Fruit fly (Drosophila melanogaster): ENCODE measurements around the gene VhaM9.7-a.

Gene VhaM9.7-a

DNA sequence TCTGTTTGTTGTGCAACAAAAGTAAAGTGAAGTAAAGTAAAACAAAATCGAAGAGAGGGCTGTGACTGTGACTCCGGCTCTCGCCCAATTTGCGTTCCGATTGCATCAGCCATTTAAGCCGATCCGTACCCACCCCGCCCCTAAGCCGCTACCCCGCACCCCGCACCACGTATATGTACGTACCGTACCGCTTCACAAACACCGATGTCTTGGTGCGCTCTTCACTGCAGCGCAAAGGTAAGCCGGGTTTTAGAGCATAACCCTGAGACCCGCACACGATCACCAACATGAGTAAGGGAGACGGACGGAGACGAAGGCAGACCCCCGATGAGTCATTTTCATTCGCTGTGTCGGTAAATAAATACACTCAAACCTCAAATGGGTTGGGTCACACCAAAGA, 30.3 kb upstream of the VhaM9.7-a start (continued):
- TF ChIP-seq Nf-YB (GFP tag; optimal IDR thresholded peaks at IDR 0.05): peak; percentile 62
- peak; percentile 34 for TF ChIP-seq Kr (GFP tag; optimal IDR thresholded peaks at IDR 0.05)
- TF ChIP-seq lov (optimal IDR thresholded peaks at IDR 0.05): no peak
- 0 out of 3 replicates have a peak, but pooled peaks have one; percentile 61 for TF ChIP-seq lov (GFP tag; IDR thresholded peaks at IDR 0.05)
- no peak for TF ChIP-seq CG8944 (GFP tag; optimal IDR thresholded peaks at IDR 0.05)
- TF ChIP-seq Oli (tag; optimal IDR thresholded peaks at IDR 0.05): no peak
- TF ChIP-seq CG18619 (GFP tag; optimal IDR thresholded peaks at IDR 0.05): no peak
- TF ChIP-seq yki (optimal IDR thresholded peaks at IDR 0.05): no peak
- no peak for TF ChIP-seq Sry-β (GFP tag; optimal IDR thresholded peaks at IDR 0.05)
- peak; percentile 28 for TF ChIP-seq CG6813 (GFP tag; optimal IDR thresholded peaks at IDR 0.05)
- peak; percentile 72; the same call in 1 of the 4 replicates for TF ChIP-seq chinmo (GFP tag; IDR thresholded peaks at IDR 0.05; ENCODE audit: partially characterized antibody)
- TF ChIP-seq trem (tag; optimal IDR thresholded peaks at IDR 0.05): no peak
- TF ChIP-seq CG1832 (GFP tag; optimal IDR thresholded peaks at IDR 0.05): peak; percentile 33
- no peak for TF ChIP-seq tio (GFP tag; optimal IDR thresholded peaks at IDR 0.05)
- TF ChIP-seq Deaf1 (tag; optimal IDR thresholded peaks at IDR 0.05): peak; percentile 43
- peak; percentile 3 for TF ChIP-seq Nf-YC (tag; optimal IDR thresholded peaks at IDR 0.05)
- TF ChIP-seq Scr (GFP tag; IDR thresholded peaks at IDR 0.05; ENCODE audit: partially characterized antibody): no peak
- no peak for TF ChIP-seq gce (GFP tag; IDR thresholded peaks at IDR 0.05)
- no peak for TF ChIP-seq pb (GFP tag; optimal IDR thresholded peaks at IDR 0.05)
- TF ChIP-seq Opbp (GFP tag; IDR thresholded peaks at IDR 0.05; ENCODE audit: partially characterized antibody): no peak
- TF ChIP-seq CG12155 (GFP tag; optimal IDR thresholded peaks at IDR 0.05): no peak
- TF ChIP-seq amos (GFP tag; IDR thresholded peaks at IDR 0.05; ENCODE audit: partially characterized antibody): no peak
- peak; percentile 17; the same call in 1 of the 2 replicates for TF ChIP-seq ttk (GFP tag; IDR thresholded peaks at IDR 0.05)
- no peak for TF ChIP-seq odd (GFP tag; optimal IDR thresholded peaks at IDR 0.05)
- no peak for TF ChIP-seq CG15601 (tag; optimal IDR thresholded peaks at IDR 0.05)
- TF ChIP-seq phol (tag; optimal IDR thresholded peaks at IDR 0.05): no peak
- no peak for TF ChIP-seq ac (GFP tag; optimal IDR thresholded peaks at IDR 0.05)
- no peak for TF ChIP-seq lmd (GFP tag; IDR thresholded peaks at IDR 0.05)
- TF ChIP-seq zf30C (GFP tag; optimal IDR thresholded peaks at IDR 0.05): peak; percentile 39
- TF ChIP-seq chm (GFP tag; IDR thresholded peaks at IDR 0.05): 0 out of 2 replicates have a peak, but pooled peaks have one; percentile 18
- no peak for TF ChIP-seq Poxn (GFP tag; IDR thresholded peaks at IDR 0.05)
- no peak for TF ChIP-seq CG2678 (tag; optimal IDR thresholded peaks at IDR 0.05)
- TF ChIP-seq corto (GFP tag; optimal IDR thresholded peaks at IDR 0.05): no peak
- TF ChIP-seq sqz (GFP tag; optimal IDR thresholded peaks at IDR 0.05): no peak
- no peak for TF ChIP-seq CG11085 (GFP tag; IDR thresholded peaks at IDR 0.05)
- TF ChIP-seq CG30431 (GFP tag; optimal IDR thresholded peaks at IDR 0.05): no peak
- peak; percentile 64 for TF ChIP-seq CG15479 (GFP tag; optimal IDR thresholded peaks at IDR 0.05)
- TF ChIP-seq zen (tag; optimal IDR thresholded peaks at IDR 0.05): peak; percentile 9
- no peak for TF ChIP-seq dpn (GFP tag; optimal IDR thresholded peaks at IDR 0.05)
- peak; percentile 42; the same call in 1 of the 2 replicates for TF ChIP-seq Xrp1 (GFP tag; IDR thresholded peaks at IDR 0.05)
- no peak for TF ChIP-seq CG18599 (GFP tag; optimal IDR thresholded peaks at IDR 0.05)
- TF ChIP-seq CG13894 (tag; optimal IDR thresholded peaks at IDR 0.05): no peak
- no peak for TF ChIP-seq Sox100B (GFP tag; optimal IDR thresholded peaks at IDR 0.05)
- no peak for TF ChIP-seq Atf6 (GFP tag; IDR thresholded peaks at IDR 0.05)
- no peak for TF ChIP-seq stc (GFP tag; IDR thresholded peaks at IDR 0.05)
- no peak for TF ChIP-seq CrebB (tag; optimal IDR thresholded peaks at IDR 0.05)
- no peak for TF ChIP-seq Hey (tag; optimal IDR thresholded peaks at IDR 0.05)
- TF ChIP-seq twi (tag; optimal IDR thresholded peaks at IDR 0.05): no peak
- no peak for TF ChIP-seq CG32772 (GFP tag; IDR thresholded peaks at IDR 0.05)
- 0 out of 2 replicates have a peak, but pooled peaks have one; percentile 15 for TF ChIP-seq seq (GFP tag; IDR thresholded peaks at IDR 0.05)
- no peak for TF ChIP-seq Spps (tag; optimal IDR thresholded peaks at IDR 0.05)
